Worm (Caenorhabditis elegans) whole organism, mixed stage, embryonic: Measurements from ENCODE around the gene srh-95.

ENCODE experiments used
- ceh-83 ChIP-seq: fragments of 200-800 bp; sonication (Bioruptor generic); optimal IDR thresholded peaks from 2 replicates; lab custom pipeline; 2018; ENCODE audit warnings: mild to moderate bottlenecking, missing genetic modification characterization, missing compliant biosample characterization
- cnd-1 ChIP-seq: fragments of 200-800 bp; sonication (Bioruptor generic); optimal IDR thresholded peaks from 2 replicates; lab custom pipeline; 2018; ENCODE audit warnings: mild to moderate bottlenecking, missing genetic modification characterization, missing compliant biosample characterization
- ham-2 ChIP-seq: fragments of 200-800 bp; sonication (Bioruptor generic); optimal IDR thresholded peaks from 2 replicates; lab custom pipeline; 2018; ENCODE audit warnings: mild to moderate bottlenecking, missing genetic modification characterization, missing compliant biosample characterization
- lin-32 ChIP-seq: fragments of 200-800 bp; sonication (Bioruptor generic); optimal IDR thresholded peaks from 2 replicates; lab custom pipeline; 2018; ENCODE audit warnings: mild to moderate bottlenecking, missing genetic modification characterization, missing compliant biosample characterization
- nhr-28 ChIP-seq: fragments of 150-350 bp; optimal IDR thresholded peaks from 2 replicates; lab custom pipeline; 2014; ENCODE audit warnings: missing biosample characterization, missing genetic modification characterization
- tbx-8 ChIP-seq: fragments of 200-800 bp; sonication (Bioruptor generic); optimal IDR thresholded peaks from 2 replicates; lab custom pipeline; 2018; ENCODE audit warnings: mild to moderate bottlenecking, missing genetic modification characterization, moderate library complexity, missing compliant biosample characterization
- unc-62 ChIP-seq: fragments of 150-350 bp; optimal IDR thresholded peaks from 2 replicates; lab custom pipeline; 2014; ENCODE audit warnings: missing biosample characterization, missing genetic modification reagents, missing genetic modification characterization

srh-95 gene

ce11 chrV:16297070-16297469 is 50.4 kb downstream of the srh-95 start, which contains the start of gene srbc-83:
Gene srbc-83 (plus strand): TSS chrV:16297370.
- TF ChIP-seq ceh-83 (no peak), tbx-8 (GFP tag; lab: Kevin White, UChicago) (no peak), nhr-28 (tag; lab: Kevin White, UChicago) (no peak), cnd-1 (tag; lab: Kevin White, UChicago) (no peak), ham-2 (no peak), lin-32 (no peak), unc-62 (GFP tag; lab: Kevin White, UChicago) (no peak)
